Worm (Caenorhabditis elegans) whole organism, L3 larva: ENCODE measurements around the gene tmed-10.

ENCODE experiments used
- R02D3.7 ChIP-seq: fragments of 150-350 bp; optimal IDR thresholded peaks from 2 replicates; lab custom pipeline; 2014; ENCODE audit warnings: missing biosample characterization, missing genetic modification characterization
- ZK546.5 ChIP-seq: sonication (generic microtip); optimal IDR thresholded peaks from 2 replicates; lab custom pipeline; 2017; ENCODE audit warnings: missing biosample characterization, missing genetic modification characterization
- aly-2 ChIP-seq: fragments of 150-350 bp; optimal IDR thresholded peaks from 2 replicates; lab custom pipeline; 2014; ENCODE audit warnings: missing biosample characterization, missing genetic modification characterization
- ama-1 ChIP-seq: fragments of 150-350 bp; optimal IDR thresholded peaks from 2 replicates; lab custom pipeline; 2018
- ceh-16 ChIP-seq: sonication (generic microtip); optimal IDR thresholded peaks from 2 replicates; lab custom pipeline; 2017; ENCODE audit warnings: missing biosample characterization, missing genetic modification characterization
- ceh-28 ChIP-seq: fragments of 150-350 bp; optimal IDR thresholded peaks from 2 replicates; lab custom pipeline; 2014; ENCODE audit warnings: missing biosample characterization, missing genetic modification reagents, missing genetic modification characterization
- ceh-82 ChIP-seq: fragments of 150-350 bp; optimal IDR thresholded peaks from 2 replicates; lab custom pipeline; 2014; ENCODE audit warnings: missing biosample characterization, missing genetic modification characterization
- daf-12 ChIP-seq: fragments of 150-350 bp; optimal IDR thresholded peaks from 2 replicates; lab custom pipeline; 2014; ENCODE audit warnings: missing biosample characterization, missing genetic modification reagents, missing genetic modification characterization
- egl-5 ChIP-seq: fragments of 150-350 bp; optimal IDR thresholded peaks from 2 replicates; lab custom pipeline; 2017; ENCODE audit warnings: missing biosample characterization, missing genetic modification reagents, missing genetic modification characterization, inconsistent platforms
- elt-1 ChIP-seq: fragments of 150-350 bp; optimal IDR thresholded peaks from 2 replicates; lab custom pipeline; 2014; ENCODE audit warnings: missing biosample characterization, missing genetic modification characterization
- elt-2 ChIP-seq: sonication (generic microtip); optimal IDR thresholded peaks from 2 replicates; lab custom pipeline; 2016; ENCODE audit warnings: missing genetic modification reagents, mild to moderate bottlenecking, missing genetic modification characterization, missing compliant biosample characterization
- eor-1 ChIP-seq, 2 experiments: fragments of 150-350 bp; optimal IDR thresholded peaks; 2 replicates each; lab custom pipeline; 2014 to 2018; ENCODE audit warnings: missing biosample characterization in 2 of 2, missing genetic modification characterization in 2 of 2
- fkh-10 ChIP-seq: sonication (generic microtip); optimal IDR thresholded peaks from 2 replicates; lab custom pipeline; 2017; ENCODE audit warnings: missing biosample characterization, missing genetic modification reagents, missing genetic modification characterization
- fkh-2 ChIP-seq: fragments of 150-350 bp; optimal IDR thresholded peaks from 2 replicates; lab custom pipeline; 2014; ENCODE audit warnings: missing biosample characterization, missing genetic modification reagents, missing genetic modification characterization
- fos-1 ChIP-seq: fragments of 150-350 bp; optimal IDR thresholded peaks from 2 replicates; lab custom pipeline; 2014; ENCODE audit warnings: missing biosample characterization, missing genetic modification characterization
- hmg-11 ChIP-seq: sonication (generic microtip); optimal IDR thresholded peaks from 2 replicates; lab custom pipeline; 2016; ENCODE audit warnings: missing genetic modification characterization, missing compliant biosample characterization
- lin-15B ChIP-seq: fragments of 150-350 bp; optimal IDR thresholded peaks from 2 replicates; lab custom pipeline; 2014; ENCODE audit warnings: missing biosample characterization, missing genetic modification characterization
- lsy-12 ChIP-seq: sonication (generic microtip); optimal IDR thresholded peaks from 2 replicates; lab custom pipeline; 2016; ENCODE audit warnings: mild to moderate bottlenecking, missing genetic modification characterization, missing compliant biosample characterization
- mdl-1 ChIP-seq: fragments of 150-350 bp; optimal IDR thresholded peaks from 2 replicates; lab custom pipeline; 2014; ENCODE audit warnings: missing biosample characterization, missing genetic modification characterization
- nhr-11 ChIP-seq: fragments of 150-350 bp; optimal IDR thresholded peaks from 2 replicates; lab custom pipeline; 2014; ENCODE audit warnings: missing biosample characterization, missing genetic modification characterization
- nhr-12 ChIP-seq: fragments of 150-350 bp; optimal IDR thresholded peaks from 2 replicates; lab custom pipeline; 2014; ENCODE audit warnings: missing biosample characterization, missing genetic modification characterization
- nhr-23 ChIP-seq: fragments of 150-350 bp; optimal IDR thresholded peaks from 2 replicates; lab custom pipeline; 2014; ENCODE audit warnings: missing biosample characterization, missing genetic modification reagents, missing genetic modification characterization
- nhr-237 ChIP-seq: fragments of 150-350 bp; optimal IDR thresholded peaks from 2 replicates; lab custom pipeline; 2014; ENCODE audit warnings: missing biosample characterization, missing genetic modification characterization
- nhr-25 ChIP-seq: sonication (generic microtip); optimal IDR thresholded peaks from 2 replicates; lab custom pipeline; 2017; ENCODE audit warnings: missing biosample characterization, missing genetic modification characterization
- nhr-28 ChIP-seq: fragments of 150-350 bp; optimal IDR thresholded peaks from 2 replicates; lab custom pipeline; 2014; ENCODE audit warnings: missing biosample characterization, missing genetic modification characterization
- nhr-43 ChIP-seq: sonication (generic microtip); optimal IDR thresholded peaks from 2 replicates; lab custom pipeline; 2016; ENCODE audit warnings: mild to moderate bottlenecking, missing genetic modification characterization, missing compliant biosample characterization; ENCODE audit not compliant: poor library complexity, severe bottlenecking
- nhr-67 ChIP-seq: fragments of 150-350 bp; optimal IDR thresholded peaks from 2 replicates; lab custom pipeline; 2014; ENCODE audit warnings: missing biosample characterization, missing genetic modification characterization
- nhr-76 ChIP-seq: fragments of 150-350 bp; sonication (generic microtip); optimal IDR thresholded peaks from 5 replicates; lab custom pipeline; 2014; ENCODE audit warnings: missing biosample characterization, missing genetic modification characterization
- nhr-77 ChIP-seq: fragments of 150-350 bp; optimal IDR thresholded peaks from 2 replicates; lab custom pipeline; 2014; ENCODE audit warnings: missing biosample characterization, missing genetic modification characterization
- pha-4 ChIP-seq: fragments of 150-350 bp; optimal IDR thresholded peaks from 2 replicates; lab custom pipeline; 2014; ENCODE audit warnings: missing biosample characterization, missing genetic modification reagents, missing genetic modification characterization
- sea-2 ChIP-seq: fragments of 150-350 bp; sonication (generic microtip); optimal IDR thresholded peaks from 4 replicates; lab custom pipeline; 2014; ENCODE audit warnings: missing biosample characterization, missing genetic modification reagents, missing genetic modification characterization
- snpc-4 ChIP-seq: fragments of 150-350 bp; optimal IDR thresholded peaks from 2 replicates; lab custom pipeline; 2014; ENCODE audit warnings: missing biosample characterization, missing genetic modification characterization
- tbx-2 ChIP-seq: sonication (generic microtip); optimal IDR thresholded peaks from 2 replicates; lab custom pipeline; 2016; ENCODE audit warnings: mild to moderate bottlenecking, missing genetic modification characterization, missing compliant biosample characterization
- unc-39 ChIP-seq: sonication (generic microtip); optimal IDR thresholded peaks from 4 replicates; lab custom pipeline; 2017; ENCODE audit warnings: missing biosample characterization, missing genetic modification characterization
- ztf-11 ChIP-seq: fragments of 150-350 bp; optimal IDR thresholded peaks from 2 replicates; lab custom pipeline; 2014; ENCODE audit warnings: missing biosample characterization, missing genetic modification characterization
- ztf-4 ChIP-seq: fragments of 150-350 bp; optimal IDR thresholded peaks from 2 replicates; lab custom pipeline; 2014; ENCODE audit warnings: missing biosample characterization, missing genetic modification characterization

The tmed-10 gene

ce11 chrV:11336877-11337276 lies 10.1 kb upstream of the tmed-10 start:
- peak; percentile 36 for TF ChIP-seq fkh-10 (GFP tag; lab: Kevin White, UChicago)
- no peak for TF ChIP-seq unc-39

DNA sequence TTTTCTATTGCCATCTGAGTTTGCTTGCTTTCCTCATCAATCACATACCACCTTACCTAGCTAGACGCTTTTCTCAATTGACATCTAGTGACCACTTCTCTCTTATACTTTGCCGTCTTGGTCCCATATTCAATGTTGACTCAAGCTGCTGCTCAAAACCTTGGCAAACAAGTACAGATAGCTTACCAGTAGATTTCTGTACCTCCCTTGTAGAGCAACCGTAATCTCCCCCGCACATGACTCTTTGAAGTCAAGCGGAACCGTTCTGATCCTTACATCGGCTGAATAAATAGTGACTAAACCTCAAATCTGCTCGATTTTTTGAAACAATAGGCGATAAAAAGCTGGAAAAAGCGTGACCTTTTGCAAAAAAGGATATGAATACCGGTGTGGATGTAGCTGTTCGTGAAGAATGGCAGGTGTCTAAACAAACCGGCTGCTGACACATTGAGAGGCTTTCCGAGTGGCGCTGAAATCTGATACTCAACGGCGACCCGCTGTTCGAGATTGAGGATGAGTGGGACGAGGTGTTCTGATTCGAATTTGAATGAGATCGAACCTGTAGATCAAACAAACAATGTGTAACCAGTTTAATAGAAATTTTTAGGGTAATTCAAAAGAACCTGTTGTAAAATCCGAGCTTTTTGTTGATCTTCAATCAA lies 9.1 kb upstream of the tmed-10 start:
- TF ChIP-seq R02D3.7 (tag; lab: Kevin White, UChicago), result no peak
- no peak for TF ChIP-seq pha-4 (tag; lab: Kevin White, UChicago)
- TF ChIP-seq ZK546.5 (tag; lab: Kevin White, UChicago), result no peak
- TF ChIP-seq ama-1 (lab: Kevin White, UChicago), result no peak
- no peak for TF ChIP-seq elt-1 (tag; lab: Kevin White, UChicago)
- TF ChIP-seq nhr-28 (tag; lab: Kevin White, UChicago), result no peak
- no peak for TF ChIP-seq nhr-11
- TF ChIP-seq lin-15B, result no peak
- no peak for TF ChIP-seq fkh-2
- no peak for TF ChIP-seq unc-39
- TF ChIP-seq snpc-4 (tag; lab: Kevin White, UChicago), result no peak
- no peak for TF ChIP-seq mdl-1 (tag; lab: Kevin White, UChicago)
- no peak for TF ChIP-seq ztf-11 (tag; lab: Kevin White, UChicago)
- TF ChIP-seq fkh-10 (GFP tag; lab: Kevin White, UChicago), result no peak
- no peak for TF ChIP-seq nhr-12 (tag; lab: Kevin White, UChicago)
- TF ChIP-seq nhr-25 (tag; lab: Kevin White, UChicago), result no peak
- no peak for TF ChIP-seq nhr-43 (tag; lab: Kevin White, UChicago)
- TF ChIP-seq daf-12 (tag; lab: Kevin White, UChicago), result no peak
- TF ChIP-seq sea-2 (GFP tag; lab: Kevin White, UChicago), result no peak

DNA sequence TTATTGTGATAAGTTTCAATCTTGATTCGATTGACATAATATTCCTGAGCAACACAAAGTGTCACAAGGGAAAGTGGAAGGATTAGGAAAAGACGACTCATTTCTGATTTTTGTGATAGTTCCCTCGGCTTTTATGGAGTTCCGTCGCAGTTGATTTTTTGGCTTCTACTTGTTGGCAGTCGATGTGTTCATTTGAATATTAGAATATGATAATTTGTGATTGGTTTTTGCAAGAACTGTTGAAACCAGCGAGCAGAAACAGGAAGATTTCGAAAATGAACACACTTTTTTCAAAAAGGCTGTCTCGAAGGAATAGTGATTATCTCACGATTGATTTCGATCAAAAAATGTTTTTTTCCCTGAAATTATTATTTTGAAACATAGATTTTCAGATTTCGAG lies 7.4 kb upstream of the tmed-10 start, which contains the start of gene T02E9.6:
TSS of gene T02E9.6 (minus strand) at position 101 of the 400 bp plus-strand sequence.
- TF ChIP-seq snpc-4 (tag; lab: Kevin White, UChicago), result no peak
- no peak for TF ChIP-seq ama-1 (lab: Kevin White, UChicago)
- TF ChIP-seq fos-1 (tag; lab: Kevin White, UChicago), result no peak
- no peak for TF ChIP-seq ceh-16 (tag; lab: Kevin White, UChicago)

ce11 chrV:11329100-11329499 lies 2.3 kb upstream of the tmed-10 start, which contains the start of gene F47G9.6:
Gene F47G9.6, plus strand, starts transcription at chrV:11329400.
- no peak for TF ChIP-seq elt-1 (tag; lab: Kevin White, UChicago)
- no peak for TF ChIP-seq ztf-4 (tag; lab: Kevin White, UChicago)
- TF ChIP-seq nhr-25 (tag; lab: Kevin White, UChicago), result no peak
- no peak for TF ChIP-seq lin-15B
- no peak for TF ChIP-seq hmg-11
- no peak for TF ChIP-seq nhr-67
- no peak for TF ChIP-seq fkh-10 (GFP tag; lab: Kevin White, UChicago)
- no peak for TF ChIP-seq aly-2 (tag; lab: Kevin White, UChicago)
- no peak for TF ChIP-seq ceh-28 (tag; lab: Kevin White, UChicago)
- TF ChIP-seq nhr-77 (tag; lab: Kevin White, UChicago), result no peak
- no peak for TF ChIP-seq egl-5 (tag; lab: Kevin White, UChicago)
- no peak for TF ChIP-seq nhr-28 (tag; lab: Kevin White, UChicago)
- no peak for TF ChIP-seq ama-1 (lab: Kevin White, UChicago)
- TF ChIP-seq tbx-2 (tag; lab: Kevin White, UChicago), result no peak
- no peak for TF ChIP-seq eor-1 (tag; optimal IDR thresholded peaks at IDR 0.05; lab: Kevin White, UChicago)

DNA sequence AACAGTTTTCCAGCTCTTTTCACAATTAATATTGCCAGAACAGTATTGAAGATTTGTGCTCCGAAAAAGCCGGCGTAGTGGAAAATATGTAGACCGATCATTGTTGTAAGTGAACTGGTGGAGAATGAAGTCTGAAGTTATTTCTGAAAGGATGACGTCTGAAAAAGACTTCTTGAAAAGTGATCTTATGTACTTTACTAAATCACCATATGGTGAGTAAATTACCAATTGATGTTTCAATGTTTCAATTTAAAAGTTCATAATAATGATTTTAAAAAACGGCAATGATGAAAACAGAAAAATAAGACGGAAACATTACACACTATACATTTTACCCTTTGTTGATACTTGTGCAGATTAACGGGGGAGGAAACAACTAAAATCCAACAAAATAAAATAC lies 3.0 kb downstream of the tmed-10 start, which contains the start of gene str-141:
TSS of gene str-141 (minus strand) at position 101 of the 400 bp plus-strand sequence.
- TF ChIP-seq nhr-23 (tag; lab: Kevin White, UChicago) (no peak), lsy-12 (tag; lab: Kevin White, UChicago) (no peak), nhr-237 (tag; lab: Kevin White, UChicago) (no peak), ceh-82 (tag; lab: Kevin White, UChicago) (no peak), elt-1 (tag; lab: Kevin White, UChicago) (no peak), egl-5 (tag; lab: Kevin White, UChicago) (no peak), fos-1 (tag; lab: Kevin White, UChicago) (no peak), pha-4 (tag; lab: Kevin White, UChicago) (no peak), sea-2 (GFP tag; lab: Kevin White, UChicago) (no peak), R02D3.7 (tag; lab: Kevin White, UChicago) (no peak), ztf-11 (tag; lab: Kevin White, UChicago) (no peak), nhr-28 (tag; lab: Kevin White, UChicago) (no peak), fkh-2 (no peak), elt-2 (no peak), nhr-76 (tag; lab: Kevin White, UChicago) (no peak)
